Fruit fly (Drosophila melanogaster) whole organism, embryonic: ENCODE measurements around the gene mEFG1.

Experiments used
- ATbp ChIP-seq: fragments of 200-800 bp; sonication (Bioruptor generic); optimal IDR thresholded peaks from 2 replicates; lab custom pipeline; 2017; ENCODE audit warnings: missing biosample characterization, mild to moderate bottlenecking, missing genetic modification characterization, missing genetic modification reagents
- CG11504 ChIP-seq: fragments of 200-800 bp; sonication (Bioruptor generic); optimal IDR thresholded peaks from 3 replicates; lab custom pipeline; 2019; ENCODE audit warnings: missing biosample characterization, mild to moderate bottlenecking, missing genetic modification characterization, moderate library complexity
- CG11723 ChIP-seq: fragments of 200-800 bp; sonication (Bioruptor generic); optimal IDR thresholded peaks from 2 replicates; lab custom pipeline; 2017; ENCODE audit warnings: missing biosample characterization, mild to moderate bottlenecking, missing genetic modification characterization
- CG13894 ChIP-seq: fragments of 200-800 bp; sonication (Bioruptor generic); optimal IDR thresholded peaks from 3 replicates; lab custom pipeline; 2018; ENCODE audit warnings: missing biosample characterization, mild to moderate bottlenecking, missing genetic modification characterization, moderate library complexity
- CG14667 ChIP-seq: fragments of 200-800 bp; sonication (Bioruptor generic); IDR thresholded peaks from 2 replicates; pipeline ENCODE4 v1.3.6; 2022; ENCODE audit warnings: missing biosample characterization, missing genetic modification characterization
- CG14860 ChIP-seq: fragments of 200-800 bp; sonication (Bioruptor generic); IDR thresholded peaks from 3 replicates; pipeline ENCODE4 v1.3.6; 2022; ENCODE audit warnings: missing biosample characterization, missing genetic modification characterization; ENCODE audit not compliant: partially characterized antibody
- CG14965 ChIP-seq: fragments of 200-800 bp; sonication (Bioruptor generic); optimal IDR thresholded peaks from 2 replicates; lab custom pipeline; 2016; ENCODE audit warnings: missing biosample characterization, missing genetic modification characterization, borderline replicate concordance
- CG17361 ChIP-seq: fragments of 200-800 bp; sonication (Bioruptor generic); IDR thresholded peaks from 3 replicates; pipeline ENCODE4 v1.3.6; 2022; ENCODE audit warnings: missing biosample characterization, missing genetic modification characterization
- CG17385 ChIP-seq: fragments of 200-800 bp; sonication (Bioruptor generic); optimal IDR thresholded peaks from 3 replicates; lab custom pipeline; 2018; ENCODE audit warnings: missing biosample characterization, mild to moderate bottlenecking, missing genetic modification characterization
- CG17912 ChIP-seq: fragments of 200-800 bp; sonication (Bioruptor generic); optimal IDR thresholded peaks from 2 replicates; lab custom pipeline; 2018; ENCODE audit warnings: missing biosample characterization, mild to moderate bottlenecking, missing genetic modification characterization
- CG18476 ChIP-seq: fragments of 200-800 bp; sonication (Bioruptor generic); optimal IDR thresholded peaks from 2 replicates; lab custom pipeline; 2016; ENCODE audit warnings: missing biosample characterization, mild to moderate bottlenecking, missing genetic modification characterization
- CG2712 ChIP-seq: fragments of 200-800 bp; optimal IDR thresholded peaks from 3 replicates; lab custom pipeline; 2019; ENCODE audit warnings: missing biosample characterization, mild to moderate bottlenecking, missing genetic modification characterization, moderate library complexity
- CG31224 ChIP-seq: fragments of 200-800 bp; sonication (Bioruptor generic); IDR thresholded peaks from 2 replicates; pipeline ENCODE4 v1.3.6; 2022; ENCODE audit warnings: missing biosample characterization, missing genetic modification characterization
- CG32772 ChIP-seq: fragments of 200-800 bp; sonication (Bioruptor generic); IDR thresholded peaks from 2 replicates; pipeline ENCODE4 v1.3.6; 2022; ENCODE audit warnings: missing biosample characterization, missing genetic modification characterization
- CG3407 ChIP-seq: fragments of 200-800 bp; sonication (Bioruptor generic); optimal IDR thresholded peaks from 2 replicates; lab custom pipeline; 2018; ENCODE audit warnings: missing biosample characterization, mild to moderate bottlenecking, missing genetic modification characterization
- CG3726 ChIP-seq: fragments of 200-800 bp; sonication (Bioruptor generic); IDR thresholded peaks from 3 replicates; pipeline ENCODE4, ENCODE4 v1.3.6; 2022; ENCODE audit warnings: missing biosample characterization, missing genetic modification characterization
- CG7556 ChIP-seq: fragments of 200-800 bp; sonication (Bioruptor generic); optimal IDR thresholded peaks from 2 replicates; lab custom pipeline; 2017; ENCODE audit warnings: missing biosample characterization, mild to moderate bottlenecking, missing genetic modification characterization
- CG8388 ChIP-seq: fragments of 200-800 bp; sonication (Bioruptor generic); optimal IDR thresholded peaks from 2 replicates; lab custom pipeline; 2019; ENCODE audit warnings: missing biosample characterization, mild to moderate bottlenecking, missing genetic modification characterization, moderate library complexity
- CG9817 ChIP-seq: fragments of 200-800 bp; sonication (Bioruptor generic); optimal IDR thresholded peaks from 2 replicates; lab custom pipeline; 2018; ENCODE audit warnings: missing biosample characterization, mild to moderate bottlenecking, missing genetic modification characterization, moderate library complexity
- Chrac-16 ChIP-seq: fragments of 200-800 bp; sonication (Bioruptor generic); optimal IDR thresholded peaks from 3 replicates; lab custom pipeline; 2016; ENCODE audit warnings: missing biosample characterization, missing genetic modification characterization
- CkIIα-i1 ChIP-seq: fragments of 200-800 bp; sonication (Bioruptor generic); IDR thresholded peaks from 2 replicates; pipeline ENCODE4 v1.3.6; 2022; ENCODE audit warnings: missing biosample characterization, missing genetic modification characterization
- Dip3 ChIP-seq: fragments of 200-800 bp; sonication (Bioruptor generic); optimal IDR thresholded peaks from 3 replicates; lab custom pipeline; 2016; ENCODE audit warnings: missing biosample characterization, missing genetic modification characterization
- Dp ChIP-seq: fragments of 200-800 bp; sonication (Bioruptor generic); optimal IDR thresholded peaks from 2 replicates; lab custom pipeline; 2018; ENCODE audit warnings: missing biosample characterization, mild to moderate bottlenecking, missing genetic modification characterization, moderate library complexity
- Ets65A ChIP-seq: fragments of 200-800 bp; sonication (Bioruptor generic); peaks from one replicate; lab custom pipeline; 2016; ENCODE audit warnings: missing biosample characterization, missing genetic modification characterization
- HLHmδ ChIP-seq: fragments of 200-800 bp; sonication (Bioruptor generic); optimal IDR thresholded peaks from 2 replicates; lab custom pipeline; 2018; ENCODE audit warnings: missing biosample characterization, mild to moderate bottlenecking, missing genetic modification characterization, moderate library complexity
- PHDP ChIP-seq: fragments of 200-800 bp; sonication (Bioruptor generic); optimal IDR thresholded peaks from 3 replicates; lab custom pipeline; 2018; ENCODE audit warnings: missing biosample characterization, mild to moderate bottlenecking, missing genetic modification characterization, moderate library complexity
- Rx ChIP-seq: fragments of 200-800 bp; sonication (Bioruptor generic); IDR thresholded peaks from 2 replicates; pipeline ENCODE4 v1.3.6; 2022; ENCODE audit warnings: missing biosample characterization, missing genetic modification characterization
- Vsx1 ChIP-seq: fragments of 200-800 bp; sonication (Bioruptor generic); optimal IDR thresholded peaks from 2 replicates; lab custom pipeline; 2017; ENCODE audit warnings: missing biosample characterization, mild to moderate bottlenecking, missing genetic modification characterization, missing genetic modification reagents
- YL-1 ChIP-seq: fragments of 200-800 bp; sonication (Bioruptor generic); optimal IDR thresholded peaks from 3 replicates; lab custom pipeline; 2017; ENCODE audit warnings: missing biosample characterization, mild to moderate bottlenecking, missing genetic modification characterization
- abd-A ChIP-seq: fragments of 200-800 bp; sonication (Bioruptor generic); optimal IDR thresholded peaks from 3 replicates; lab custom pipeline; 2019; ENCODE audit warnings: missing biosample characterization, mild to moderate bottlenecking, missing genetic modification characterization, moderate library complexity
- ap ChIP-seq: fragments of 200-800 bp; sonication (Bioruptor generic); IDR thresholded peaks from 2 replicates; pipeline ENCODE4 v1.3.6; 2022; ENCODE audit warnings: missing biosample characterization, missing genetic modification characterization
- ato ChIP-seq: fragments of 200-800 bp; sonication (Bioruptor generic); IDR thresholded peaks from 2 replicates; pipeline ENCODE4 v1.3.6; 2022; ENCODE audit warnings: missing biosample characterization, missing genetic modification characterization; ENCODE audit not compliant: partially characterized antibody
- cg ChIP-seq: fragments of 200-800 bp; sonication (Bioruptor generic); optimal IDR thresholded peaks from 3 replicates; lab custom pipeline; 2019; ENCODE audit warnings: missing biosample characterization, mild to moderate bottlenecking, missing genetic modification characterization, moderate library complexity
- cwo ChIP-seq: fragments of 200-800 bp; sonication (Bioruptor generic); optimal IDR thresholded peaks from 3 replicates; lab custom pipeline; 2017; ENCODE audit warnings: missing biosample characterization, missing genetic modification characterization, mild to moderate bottlenecking, moderate library complexity, missing genetic modification reagents
- dmrt99B ChIP-seq: fragments of 200-800 bp; sonication (Bioruptor generic); optimal IDR thresholded peaks from 2 replicates; lab custom pipeline; 2018; ENCODE audit warnings: missing biosample characterization, mild to moderate bottlenecking, missing genetic modification characterization, moderate library complexity
- fd3F ChIP-seq: fragments of 200-800 bp; sonication (Bioruptor generic); optimal IDR thresholded peaks from 2 replicates; lab custom pipeline; 2018; ENCODE audit warnings: missing biosample characterization, mild to moderate bottlenecking, missing genetic modification characterization, moderate library complexity
- grn ChIP-seq: fragments of 200-800 bp; sonication (Bioruptor generic); optimal IDR thresholded peaks from 3 replicates; lab custom pipeline; 2017; ENCODE audit warnings: missing biosample characterization, missing genetic modification characterization
- her ChIP-seq: fragments of 200-800 bp; sonication (Bioruptor generic); optimal IDR thresholded peaks from 2 replicates; lab custom pipeline; 2016; ENCODE audit warnings: missing biosample characterization, missing genetic modification characterization
- nerfin-1 ChIP-seq: fragments of 200-800 bp; sonication (Bioruptor generic); optimal IDR thresholded peaks from 3 replicates; lab custom pipeline; 2019; ENCODE audit warnings: missing biosample characterization, mild to moderate bottlenecking, missing genetic modification characterization, moderate library complexity
- phol ChIP-seq: fragments of 200-800 bp; sonication (Bioruptor generic); optimal IDR thresholded peaks from 3 replicates; lab custom pipeline; 2018; ENCODE audit warnings: missing biosample characterization, mild to moderate bottlenecking, missing genetic modification characterization, moderate library complexity
- pros ChIP-seq: fragments of 200-800 bp; sonication (Bioruptor generic); optimal IDR thresholded peaks from 3 replicates; lab custom pipeline; 2019; ENCODE audit warnings: missing biosample characterization, mild to moderate bottlenecking, missing genetic modification characterization, moderate library complexity
- row ChIP-seq: fragments of 200-800 bp; sonication (Bioruptor generic); IDR thresholded peaks from 3 replicates; pipeline ENCODE4 v1.3.6; 2022; ENCODE audit warnings: missing biosample characterization, missing genetic modification characterization
- sd ChIP-seq: fragments of 200-800 bp; sonication (Bioruptor generic); optimal IDR thresholded peaks from 3 replicates; lab custom pipeline; 2018; ENCODE audit warnings: missing biosample characterization, mild to moderate bottlenecking, missing genetic modification characterization, moderate library complexity
- shn ChIP-seq: fragments of 200-800 bp; sonication (Bioruptor generic); optimal IDR thresholded peaks from 3 replicates; lab custom pipeline; 2016; ENCODE audit warnings: missing biosample characterization, missing genetic modification characterization
- slbo ChIP-seq: fragments of 200-800 bp; sonication (Bioruptor generic); IDR thresholded peaks from 2 replicates; pipeline ENCODE4 v1.3.6; 2022; ENCODE audit warnings: missing biosample characterization, missing genetic modification characterization
- sna ChIP-seq: fragments of 200-800 bp; sonication (Bioruptor generic); IDR thresholded peaks from 2 replicates; pipeline ENCODE4 v1.3.6; 2022; ENCODE audit warnings: missing biosample characterization, missing genetic modification characterization; ENCODE audit not compliant: partially characterized antibody
- tgo ChIP-seq: fragments of 200-800 bp; sonication (Bioruptor generic); IDR thresholded peaks from 3 replicates; pipeline ENCODE4 v1.3.6; 2022; ENCODE audit warnings: missing biosample characterization, missing genetic modification characterization
- trem ChIP-seq: fragments of 200-800 bp; optimal IDR thresholded peaks from 3 replicates; lab custom pipeline; 2019; ENCODE audit warnings: missing biosample characterization, mild to moderate bottlenecking, missing genetic modification characterization, moderate library complexity

Gene mEFG1

DNA sequence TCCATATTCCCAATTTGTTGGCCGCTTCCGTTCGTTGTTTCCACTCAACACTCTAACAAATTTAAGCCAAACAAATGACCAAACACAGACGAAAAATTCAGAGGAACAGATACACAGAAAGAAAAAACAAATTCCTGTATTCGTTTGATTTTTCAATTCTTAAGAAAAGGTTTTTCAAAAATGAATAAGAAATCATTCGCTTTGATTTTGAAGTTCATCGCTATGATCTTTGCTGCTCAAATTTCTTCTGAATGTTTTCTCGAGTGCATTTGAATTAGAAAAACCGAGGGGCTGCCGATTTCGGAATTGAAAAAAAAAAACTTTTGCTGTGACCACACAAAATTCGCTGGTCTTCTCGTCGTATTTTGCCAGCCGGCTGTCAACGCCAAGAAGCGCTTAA lies 43.1 kb upstream of the mEFG1 start (continued):
- TF ChIP-seq CG17385 (GFP tag; lab: Kevin White, UChicago) (peak; percentile 28), ap (GFP tag; lab: Robert Waterston, UW) (no peak), CG17361 (peak; percentile 45; the same call in 2 of the 3 replicates), CkIIα-i1 (GFP tag; lab: Robert Waterston, UW) (no peak), shn (GFP tag; lab: Kevin White, UChicago) (peak; percentile 7), CG32772 (GFP tag; lab: Robert Waterston, UW) (peak; percentile 35), phol (peak; percentile 56), row (GFP tag; lab: Robert Waterston, UW) (peak; percentile 66), dmrt99B (peak; percentile 62), Chrac-16 (GFP tag; lab: Kevin White, UChicago) (peak; percentile 4), sna (GFP tag; lab: Robert Waterston, UW) (no peak), ATbp (GFP tag; lab: Kevin White, UChicago) (peak; percentile 39), CG3407 (GFP tag; lab: Kevin White, UChicago) (peak; percentile 32), CG8388 (GFP tag; lab: Kevin White, UChicago) (peak; percentile 57), PHDP (tag; lab: Kevin White, UChicago) (peak; percentile 38), CG2712 (peak; percentile 66), Rx (GFP tag; lab: Robert Waterston, UW) (0 out of 2 replicates have a peak, but pooled peaks have one; percentile 3)

DNA sequence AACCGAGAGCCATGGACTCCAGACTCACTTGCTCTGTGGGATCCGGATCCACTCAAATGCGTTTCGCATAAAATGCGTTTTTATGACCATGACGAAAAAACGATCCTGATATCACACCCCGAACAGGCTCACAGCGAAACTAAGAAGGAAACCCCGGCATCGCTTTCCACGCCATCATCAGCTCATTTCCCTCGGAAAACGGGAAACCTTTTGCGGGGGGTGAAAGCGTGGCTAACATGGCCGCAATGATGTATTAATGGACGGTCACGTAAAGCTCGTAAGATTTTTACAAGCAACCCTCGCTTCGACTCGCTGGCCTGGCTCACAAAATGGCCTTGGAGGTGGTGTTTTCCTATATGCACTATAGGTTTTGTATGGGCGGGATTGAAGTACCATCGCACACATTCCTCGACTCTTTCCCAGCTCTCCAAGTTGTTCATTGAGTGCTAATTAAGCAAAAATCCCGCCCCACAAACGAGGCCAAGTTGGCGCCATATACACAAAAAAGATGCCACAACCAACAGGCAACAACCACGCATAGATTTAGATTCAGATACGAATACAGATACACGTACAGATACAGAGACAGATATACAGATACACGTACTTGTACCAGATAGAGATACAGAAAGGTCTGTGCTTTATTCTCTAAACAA lies 42.1 kb upstream of the mEFG1 start:
- no peak for TF ChIP-seq ato (GFP tag; lab: Robert Waterston, UW)
- no peak for TF ChIP-seq Dp (GFP tag; lab: Kevin White, UChicago)
- TF ChIP-seq CG14860 (GFP tag; lab: Robert Waterston, UW): no peak
- no peak for TF ChIP-seq CG11723 (GFP tag; lab: Kevin White, UChicago)
- no peak for TF ChIP-seq her (GFP tag; lab: Kevin White, UChicago)
- peak; percentile 72 for TF ChIP-seq CG18476 (GFP tag; lab: Kevin White, UChicago)
- no peak for TF ChIP-seq trem (tag; lab: Kevin White, UChicago)
- TF ChIP-seq Dip3 (GFP tag; lab: Kevin White, UChicago): no peak
- TF ChIP-seq ap (GFP tag; lab: Robert Waterston, UW): no peak
- peak; percentile 35 for TF ChIP-seq cg (GFP tag; lab: Kevin White, UChicago)
- no peak for TF ChIP-seq CG9817 (tag; lab: Kevin White, UChicago)
- peak; percentile 54 for TF ChIP-seq sd
- no peak for TF ChIP-seq slbo (GFP tag; lab: Robert Waterston, UW)
- no peak for TF ChIP-seq YL-1 (GFP tag; lab: Kevin White, UChicago)
- TF ChIP-seq Ets65A: peak; percentile 90
- TF ChIP-seq CG17912: no peak
- TF ChIP-seq CG14965 (GFP tag; lab: Kevin White, UChicago): no peak
- TF ChIP-seq CG7556 (GFP tag; lab: Kevin White, UChicago): no peak
- TF ChIP-seq row (GFP tag; lab: Robert Waterston, UW): no peak
- no peak for TF ChIP-seq CG14667 (GFP tag; lab: Robert Waterston, UW)
- no peak for TF ChIP-seq cwo (GFP tag; lab: Kevin White, UChicago)
- TF ChIP-seq grn (GFP tag; lab: Kevin White, UChicago): peak; percentile 62
- no peak for TF ChIP-seq CG3726
- no peak for TF ChIP-seq tgo (GFP tag; lab: Robert Waterston, UW)
- peak; percentile 78 for TF ChIP-seq nerfin-1 (tag; lab: Kevin White, UChicago)
- peak; percentile 22 for TF ChIP-seq pros (GFP tag; lab: Kevin White, UChicago)
- peak; percentile 52 for TF ChIP-seq abd-A
- peak; percentile 15 for TF ChIP-seq Vsx1 (GFP tag; lab: Kevin White, UChicago)
- TF ChIP-seq CG11504 (tag; lab: Kevin White, UChicago): peak; percentile 9
- TF ChIP-seq HLHmδ (GFP tag; lab: Kevin White, UChicago): no peak
- TF ChIP-seq CG31224 (GFP tag; lab: Robert Waterston, UW): 0 out of 2 replicates have a peak, but pooled peaks have one; percentile 27
- TF ChIP-seq fd3F: no peak
- TF ChIP-seq CG13894 (tag; lab: Kevin White, UChicago): peak; percentile 50
